Worm (Caenorhabditis elegans) whole organism, L4 larva: Measurements from ENCODE around the gene K07D4.5.

Source experiments
- ceh-20 ChIP-seq: fragments of 200-800 bp; sonication (Bioruptor generic); IDR thresholded peaks from 2 replicates; pipeline ENCODE4 v1.3.6; 2022; ENCODE audit warnings: missing genetic modification reagents, missing genetic modification characterization, missing compliant biosample characterization
- nhr-102 ChIP-seq: sonication (generic microtip); optimal IDR thresholded peaks from 2 replicates; lab custom pipeline; 2016; ENCODE audit warnings: mild to moderate bottlenecking, missing genetic modification characterization, moderate library complexity, missing compliant biosample characterization
- zip-2 ChIP-seq: fragments of 150-350 bp; optimal IDR thresholded peaks from 2 replicates; lab custom pipeline; 2014; ENCODE audit warnings: missing biosample characterization, missing genetic modification characterization

- TF ChIP-seq ceh-20 (no peak), zip-2 (tag; lab: Kevin White, UChicago) (no peak), nhr-102 (tag; lab: Kevin White, UChicago) (no peak)
Observed at ce11 chrII:3990706-3991105, 34.7 kb downstream of the K07D4.5 start.
